Worm (Caenorhabditis elegans) whole organism, L2 larva: ENCODE results near the gene spp-24.

Experiments used
- C34F6.9 ChIP-seq: fragments of 150-350 bp; optimal IDR thresholded peaks from 2 replicates; lab custom pipeline; 2014; ENCODE audit warnings: missing biosample characterization, missing genetic modification characterization
- F13H6.1 ChIP-seq: sonication (generic microtip); optimal IDR thresholded peaks from 2 replicates; lab custom pipeline; 2016; ENCODE audit warnings: missing genetic modification characterization, missing compliant biosample characterization
- R02D3.7 ChIP-seq: fragments of 150-350 bp; optimal IDR thresholded peaks from 2 replicates; lab custom pipeline; 2014; ENCODE audit warnings: missing biosample characterization, missing genetic modification characterization
- Y55F3AM.14 ChIP-seq: fragments of 200-800 bp; sonication (Bioruptor generic); optimal IDR thresholded peaks from 2 replicates; lab custom pipeline; 2018; ENCODE audit warnings: mild to moderate bottlenecking, missing genetic modification characterization, missing compliant biosample characterization
- ZK546.5 ChIP-seq: sonication (generic microtip); optimal IDR thresholded peaks from 2 replicates; lab custom pipeline; 2017; ENCODE audit warnings: missing biosample characterization, missing genetic modification characterization
- alr-1 ChIP-seq: fragments of 150-350 bp; optimal IDR thresholded peaks from 2 replicates; lab custom pipeline; 2014; ENCODE audit warnings: missing biosample characterization, missing genetic modification characterization
- aly-2 ChIP-seq: fragments of 150-350 bp; optimal IDR thresholded peaks from 2 replicates; lab custom pipeline; 2014; ENCODE audit warnings: missing biosample characterization, missing genetic modification characterization
- ama-1 ChIP-seq: fragments of 150-350 bp; optimal IDR thresholded peaks from 2 replicates; lab custom pipeline; 2018; ENCODE audit warnings: inconsistent platforms
- blmp-1 ChIP-seq: sonication (generic microtip); optimal IDR thresholded peaks from 2 replicates; lab custom pipeline; 2017; ENCODE audit warnings: missing genetic modification characterization, mild to moderate bottlenecking, missing compliant biosample characterization, antibody characterized with exemption, moderate library complexity; ENCODE audit not compliant: insufficient read depth
- ceh-16 ChIP-seq: fragments of 150-350 bp; optimal IDR thresholded peaks from 2 replicates; lab custom pipeline; 2014; ENCODE audit warnings: missing biosample characterization, missing genetic modification characterization
- ceh-82 ChIP-seq: fragments of 150-350 bp; optimal IDR thresholded peaks from 2 replicates; lab custom pipeline; 2014; ENCODE audit warnings: missing biosample characterization, missing genetic modification characterization
- crh-2 ChIP-seq: sonication (generic microtip); optimal IDR thresholded peaks from 2 replicates; lab custom pipeline; 2017; ENCODE audit warnings: missing biosample characterization, missing genetic modification characterization
- dmd-4 ChIP-seq: sonication (generic microtip); optimal IDR thresholded peaks from 2 replicates; lab custom pipeline; 2017; ENCODE audit warnings: missing biosample characterization, missing genetic modification characterization
- egl-27 ChIP-seq: sonication (generic microtip); optimal IDR thresholded peaks from 3 replicates; lab custom pipeline; 2017; ENCODE audit warnings: missing biosample characterization, missing genetic modification reagents, missing genetic modification characterization
- elt-1 ChIP-seq: fragments of 150-350 bp; optimal IDR thresholded peaks from 2 replicates; lab custom pipeline; 2014; ENCODE audit warnings: missing biosample characterization, missing genetic modification characterization
- elt-3 ChIP-seq: sonication (generic microtip); optimal IDR thresholded peaks from 2 replicates; lab custom pipeline; 2017; ENCODE audit warnings: missing biosample characterization, missing genetic modification characterization
- fos-1 ChIP-seq: fragments of 150-350 bp; optimal IDR thresholded peaks from 2 replicates; lab custom pipeline; 2014; ENCODE audit warnings: missing biosample characterization, missing genetic modification characterization
- gmeb-1 ChIP-seq: fragments of 150-350 bp; optimal IDR thresholded peaks from 2 replicates; lab custom pipeline; 2014; ENCODE audit warnings: missing biosample characterization, missing genetic modification characterization
- lin-11 ChIP-seq: fragments of 150-350 bp; sonication (generic microtip); optimal IDR thresholded peaks from 2 replicates; lab custom pipeline; 2014; ENCODE audit warnings: missing biosample characterization, missing genetic modification characterization, inconsistent platforms, mixed read lengths
- lin-13 ChIP-seq: fragments of 150-350 bp; optimal IDR thresholded peaks from 2 replicates; lab custom pipeline; 2014; ENCODE audit warnings: missing biosample characterization, missing genetic modification reagents, missing genetic modification characterization
- lin-39 ChIP-seq: fragments of 150-350 bp; optimal IDR thresholded peaks from 2 replicates; lab custom pipeline; 2014; ENCODE audit warnings: missing biosample characterization, missing genetic modification reagents, missing genetic modification characterization
- lsy-2 ChIP-seq, 2 experiments: fragments of 150-350 bp in 1 of 2; sonication (generic microtip) in 1 of 2; optimal IDR thresholded peaks; 2 replicates each; lab custom pipeline; 2014 to 2017; ENCODE audit warnings: missing biosample characterization in 2 of 2, missing genetic modification characterization in 2 of 2
- mab-5 ChIP-seq: fragments of 150-350 bp; optimal IDR thresholded peaks from 2 replicates; lab custom pipeline; 2014; ENCODE audit warnings: missing biosample characterization, missing genetic modification characterization
- mbf-1 ChIP-seq: sonication (generic microtip); optimal IDR thresholded peaks from 2 replicates; lab custom pipeline; 2017; ENCODE audit warnings: missing biosample characterization, missing genetic modification characterization
- mdl-1 ChIP-seq, 2 experiments: fragments of 150-350 bp in 1 of 2; sonication (generic microtip) in 1 of 2; optimal IDR thresholded peaks; 2 replicates each; lab custom pipeline; 2017; ENCODE audit warnings: missing biosample characterization in 2 of 2, missing genetic modification characterization in 2 of 2
- nhr-10 ChIP-seq: sonication (generic microtip); optimal IDR thresholded peaks from 2 replicates; lab custom pipeline; 2017; ENCODE audit warnings: missing biosample characterization, missing genetic modification characterization
- nhr-11 ChIP-seq: fragments of 150-350 bp; optimal IDR thresholded peaks from 2 replicates; lab custom pipeline; 2014; ENCODE audit warnings: missing biosample characterization, missing genetic modification characterization
- nhr-12 ChIP-seq: fragments of 150-350 bp; optimal IDR thresholded peaks from 2 replicates; lab custom pipeline; 2014; ENCODE audit warnings: missing biosample characterization, missing genetic modification characterization
- nhr-129 ChIP-seq: fragments of 150-350 bp; optimal IDR thresholded peaks from 2 replicates; lab custom pipeline; 2014; ENCODE audit warnings: missing biosample characterization, missing genetic modification characterization
- nhr-21 ChIP-seq: fragments of 150-350 bp; optimal IDR thresholded peaks from 2 replicates; lab custom pipeline; 2014; ENCODE audit warnings: missing biosample characterization, missing genetic modification characterization
- nhr-237 ChIP-seq: fragments of 150-350 bp; optimal IDR thresholded peaks from 2 replicates; lab custom pipeline; 2014; ENCODE audit warnings: missing biosample characterization, missing genetic modification characterization
- nhr-25 ChIP-seq: fragments of 150-350 bp; sonication (generic microtip); optimal IDR thresholded peaks from 3 replicates; lab custom pipeline; 2014; ENCODE audit warnings: missing biosample characterization, missing genetic modification characterization
- nhr-6 ChIP-seq: fragments of 150-350 bp; optimal IDR thresholded peaks from 2 replicates; lab custom pipeline; 2014; ENCODE audit warnings: missing biosample characterization, missing genetic modification characterization
- nhr-77 ChIP-seq: fragments of 150-350 bp; optimal IDR thresholded peaks from 2 replicates; lab custom pipeline; 2014; ENCODE audit warnings: missing biosample characterization, missing genetic modification characterization
- peb-1 ChIP-seq: fragments of 150-350 bp; optimal IDR thresholded peaks from 2 replicates; lab custom pipeline; 2014; ENCODE audit warnings: missing biosample characterization, missing genetic modification characterization
- sem-4 ChIP-seq: fragments of 150-350 bp; optimal IDR thresholded peaks from 2 replicates; lab custom pipeline; 2014; ENCODE audit warnings: missing biosample characterization, missing genetic modification reagents, missing genetic modification characterization
- skn-1 ChIP-seq: sonication (generic microtip); optimal IDR thresholded peaks from 2 replicates; lab custom pipeline; 2017; ENCODE audit warnings: missing biosample characterization, missing genetic modification characterization
- sma-3 ChIP-seq: sonication (generic microtip); optimal IDR thresholded peaks from 2 replicates; lab custom pipeline; 2016; ENCODE audit warnings: missing genetic modification reagents, missing genetic modification characterization, missing compliant biosample characterization
- sma-9 ChIP-seq, 2 experiments: fragments of 150-350 bp in 1 of 2; sonication (generic microtip) in 1 of 2; optimal IDR thresholded peaks; 2 replicates each; lab custom pipeline; 2014 to 2016; ENCODE audit warnings: missing genetic modification characterization in 2 of 2, mild to moderate bottlenecking in 1 of 2, missing biosample characterization in 1 of 2, missing compliant biosample characterization in 1 of 2, missing genetic modification reagents in 1 of 2, moderate library complexity in 1 of 2
- snpc-4 ChIP-seq: fragments of 150-350 bp; optimal IDR thresholded peaks from 2 replicates; lab custom pipeline; 2014; ENCODE audit warnings: missing biosample characterization, missing genetic modification characterization
- unc-39 ChIP-seq: fragments of 150-350 bp; optimal IDR thresholded peaks from 2 replicates; lab custom pipeline; 2014; ENCODE audit warnings: missing biosample characterization, missing genetic modification characterization
- unc-55 ChIP-seq: fragments of 150-350 bp; sonication (generic microtip); optimal IDR thresholded peaks from 3 replicates; lab custom pipeline; 2014; ENCODE audit warnings: missing biosample characterization, missing genetic modification reagents, missing genetic modification characterization
- unc-62 ChIP-seq: fragments of 150-350 bp; optimal IDR thresholded peaks from 2 replicates; lab custom pipeline; 2014; ENCODE audit warnings: missing biosample characterization, missing genetic modification reagents, missing genetic modification characterization
- zag-1 ChIP-seq: fragments of 150-350 bp; optimal IDR thresholded peaks from 2 replicates; lab custom pipeline; 2014; ENCODE audit warnings: missing biosample characterization, missing genetic modification characterization
- ztf-1 ChIP-seq: fragments of 200-800 bp; sonication (Bioruptor generic); conservative IDR thresholded peaks from 2 replicates; pipeline ENCODE4 v1.3.6; 2022; ENCODE audit warnings: missing genetic modification characterization, missing compliant biosample characterization
- ztf-11 ChIP-seq: sonication (generic microtip); optimal IDR thresholded peaks from 2 replicates; lab custom pipeline; 2017; ENCODE audit warnings: missing biosample characterization, missing genetic modification characterization
- ztf-4 ChIP-seq: fragments of 150-350 bp; optimal IDR thresholded peaks from 2 replicates; lab custom pipeline; 2014; ENCODE audit warnings: missing biosample characterization, missing genetic modification characterization

The spp-24 gene

DNA sequence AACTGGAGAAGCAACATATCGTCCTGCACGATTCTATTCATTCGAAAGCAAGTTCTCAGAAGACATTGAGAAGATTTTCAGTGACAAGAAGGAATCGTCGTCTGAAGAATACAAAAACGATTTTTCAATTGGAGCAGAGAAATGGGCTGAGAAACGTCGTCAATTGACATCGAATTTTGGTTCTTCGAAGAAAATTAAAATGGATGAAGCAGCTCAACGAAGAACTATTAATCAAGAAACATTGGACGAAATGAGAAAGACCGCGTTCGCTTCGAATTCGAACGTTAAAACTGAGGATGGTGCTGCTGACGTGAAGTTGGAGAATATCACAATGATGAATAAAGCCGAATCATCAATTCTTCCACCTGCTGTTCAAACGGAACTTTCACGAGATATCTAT lies 6.8 kb upstream of the spp-24 start, which contains the start of gene rpt-4:
Gene rpt-4, minus strand, starts transcription at position 101 of the 400 bp plus-strand sequence.
- TF ChIP-seq egl-27 (tag; lab: Kevin White, UChicago) (no peak), ztf-4 (no peak), aly-2 (tag; lab: Kevin White, UChicago) (no peak), ceh-16 (tag; lab: Kevin White, UChicago) (no peak), nhr-77 (tag; lab: Kevin White, UChicago) (no peak), F13H6.1 (tag; lab: Kevin White, UChicago) (no peak)

DNA sequence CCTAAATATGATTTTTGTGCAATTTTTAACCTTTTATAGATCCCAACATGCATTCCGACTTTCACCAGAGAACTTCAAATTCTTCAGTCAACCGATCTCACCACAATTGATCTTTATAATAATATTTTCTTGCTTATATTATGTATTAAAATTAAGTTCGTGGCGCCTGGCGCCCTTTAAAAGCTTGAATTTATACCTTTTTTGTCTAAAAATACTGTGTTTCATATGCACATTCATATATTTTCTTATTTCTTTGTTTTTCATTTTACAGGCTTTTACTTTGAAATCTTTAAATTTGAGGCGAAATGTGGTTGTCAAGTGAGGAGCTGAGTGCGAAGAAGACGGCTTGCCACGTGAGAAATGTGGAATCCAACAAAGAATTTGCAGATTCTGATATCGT lies 5.4 kb upstream of the spp-24 start, which contains the start of gene rpoa-49:
Gene rpoa-49, plus strand, starts transcription at position 301 of the 400 bp plus-strand sequence.
- TF ChIP-seq blmp-1 (tag; lab: Kevin White, UChicago) (no peak), lin-11 (tag; lab: Kevin White, UChicago) (no peak), elt-1 (no peak), egl-27 (tag; lab: Kevin White, UChicago) (no peak), ztf-11 (tag; lab: Kevin White, UChicago) (no peak), gmeb-1 (tag; lab: Kevin White, UChicago) (no peak), unc-39 (tag; lab: Kevin White, UChicago) (no peak), nhr-12 (tag; lab: Kevin White, UChicago) (no peak), ama-1 (lab: Kevin White, UChicago) (no peak), mab-5 (tag; lab: Kevin White, UChicago) (no peak), ZK546.5 (tag; lab: Kevin White, UChicago) (no peak), nhr-21 (no peak), nhr-237 (no peak)
- TF ChIP-seq, all 48 proteins: peak for 0

DNA sequence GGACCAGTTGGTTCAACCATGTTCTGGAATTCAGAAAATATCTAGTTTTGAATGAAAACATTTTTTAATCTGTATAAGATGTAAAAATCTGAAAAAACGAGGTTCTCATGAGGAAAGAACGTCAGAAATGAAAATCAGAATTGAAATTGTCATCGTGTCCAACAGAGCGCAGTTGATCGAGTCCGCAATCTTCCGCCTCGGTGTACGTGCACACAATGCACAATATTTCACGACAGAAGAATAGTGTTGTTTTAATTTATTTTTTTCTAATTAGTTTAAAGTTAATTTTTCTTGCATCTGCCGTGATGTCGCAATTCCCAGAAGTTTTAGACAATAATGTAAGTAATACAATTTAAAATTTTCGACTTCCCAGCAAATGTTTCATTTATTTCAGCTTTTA lies 4.3 kb upstream of the spp-24 start, which contains the start of gene nfyc-1:
Gene nfyc-1, plus strand, starts transcription at position 268 of the 400 bp plus-strand sequence.
- TF ChIP-seq skn-1 (tag; lab: Kevin White, UChicago) (peak; percentile 98), dmd-4 (no peak), C34F6.9 (tag; lab: Kevin White, UChicago) (peak; percentile 87), mdl-1 (tag; optimal IDR thresholded peaks at IDR 0.05; lab: Kevin White, UChicago) (no peak), nhr-6 (tag; lab: Kevin White, UChicago) (no peak), ZK546.5 (tag; lab: Kevin White, UChicago) (no peak), crh-2 (tag; lab: Kevin White, UChicago) (peak; percentile 77), nhr-77 (tag; lab: Kevin White, UChicago) (no peak), nhr-12 (tag; lab: Kevin White, UChicago) (no peak), nhr-21 (no peak), zag-1 (tag; lab: Kevin White, UChicago) (no peak), nhr-129 (tag; lab: Kevin White, UChicago) (peak; percentile 60), mab-5 (tag; lab: Kevin White, UChicago) (no peak), lin-11 (tag; lab: Kevin White, UChicago) (peak; percentile 68), gmeb-1 (tag; lab: Kevin White, UChicago) (peak; percentile 48), sma-3 (GFP tag; lab: Kevin White, UChicago) (peak; percentile 25), aly-2 (tag; lab: Kevin White, UChicago) (no peak), ceh-16 (tag; lab: Kevin White, UChicago) (no peak), egl-27 (tag; lab: Kevin White, UChicago) (no peak), elt-3 (tag; lab: Kevin White, UChicago) (no peak), peb-1 (tag; lab: Kevin White, UChicago) (no peak), R02D3.7 (tag; lab: Kevin White, UChicago) (no peak), unc-62 (no peak), lsy-2 (tag; optimal IDR thresholded peaks at IDR 0.05; lab: Kevin White, UChicago) (peak in 1 of 2 experiments; percentile 82), ztf-4 (peak; percentile 24), nhr-237 (no peak), nhr-25 (peak; percentile 41), lin-39 (tag; lab: Kevin White, UChicago) (no peak), mbf-1 (no peak), F13H6.1 (tag; lab: Kevin White, UChicago) (peak; percentile 23), elt-1 (no peak), snpc-4 (tag; lab: Kevin White, UChicago) (no peak), sem-4 (no peak), nhr-11 (tag; lab: Kevin White, UChicago) (no peak), lin-13 (GFP tag; lab: Kevin White, UChicago) (peak; percentile 68), blmp-1 (tag; lab: Kevin White, UChicago) (peak; percentile 26), ztf-1 (GFP tag; lab: Robert Waterston, UW) (no peak), nhr-10 (tag; lab: Kevin White, UChicago) (no peak), ceh-82 (no peak), unc-39 (tag; lab: Kevin White, UChicago) (no peak), sma-9 (GFP tag; optimal IDR thresholded peaks at IDR 0.05; lab: Kevin White, UChicago) (peak; percentile 43), sma-9 (tag; optimal IDR thresholded peaks at IDR 0.05; lab: Kevin White, UChicago) (no peak), unc-55 (GFP tag; lab: Kevin White, UChicago) (peak; percentile 81), Y55F3AM.14 (GFP tag; lab: Kevin White, UChicago) (no peak), alr-1 (tag; lab: Kevin White, UChicago) (no peak), ztf-11 (tag; lab: Kevin White, UChicago) (no peak), fos-1 (tag; lab: Kevin White, UChicago) (peak; percentile 57), ama-1 (lab: Kevin White, UChicago) (no peak)
